Worm (Caenorhabditis elegans) whole organism, dauer: ENCODE data around the gene F41G4.7.
"Not testable (repeated sequence)": the region's sequence is repeated elsewhere in the genome, so short reads cannot be mapped to it uniquely, and the experiment has no call there.

Experiments used
- unc-62 ChIP-seq: sonication (generic microtip); optimal IDR thresholded peaks from 2 replicates; lab custom pipeline; 2017; ENCODE audit warnings: missing biosample characterization, missing genetic modification reagents, missing genetic modification characterization

The F41G4.7 gene

DNA sequence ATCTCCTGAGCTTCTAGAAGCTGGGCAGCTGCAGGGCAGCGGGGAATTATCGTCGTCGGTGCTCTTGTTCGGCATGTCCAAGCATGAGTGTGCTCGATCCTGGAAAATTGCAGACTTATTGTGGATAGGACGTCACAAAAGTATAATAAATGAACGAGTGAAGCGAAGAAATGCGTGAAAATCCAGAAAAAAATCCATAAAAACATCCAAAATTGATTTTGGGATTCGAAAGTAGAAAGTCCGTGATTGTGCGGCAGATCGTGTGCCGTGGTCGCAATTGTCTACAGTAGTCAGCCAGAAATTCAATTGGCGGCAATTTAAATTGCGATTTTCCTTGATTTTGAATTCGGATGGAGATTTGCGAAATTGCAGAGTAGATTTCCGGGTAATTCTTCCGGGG, at the start of gene F41G4.7:
Gene F41G4.7, minus strand, starts transcription at position 101 of the 400 bp plus-strand sequence.
- no peak for TF ChIP-seq unc-62 (GFP tag; lab: Kevin White, UChicago)

DNA sequence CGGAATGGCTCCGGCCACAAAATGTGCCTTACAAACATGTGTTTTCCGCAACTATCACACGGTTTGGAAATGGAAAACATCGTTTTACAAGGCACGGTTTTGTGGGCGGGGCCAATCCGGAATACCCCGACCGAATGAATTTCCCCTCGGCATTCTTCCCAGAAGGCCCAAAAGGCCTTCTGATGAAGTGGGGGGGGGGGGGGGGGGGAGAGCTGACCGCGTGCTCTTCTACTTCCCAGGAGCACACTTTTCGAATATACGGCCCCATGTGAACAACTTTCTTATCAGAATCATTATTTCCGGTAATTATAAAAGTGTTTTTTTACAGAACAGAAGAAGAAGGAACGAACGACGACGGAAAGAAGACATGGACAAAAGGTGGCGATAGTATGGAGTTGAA, 47.9 kb upstream of the F41G4.7 start:
- TF ChIP-seq unc-62 (GFP tag; lab: Kevin White, UChicago) = no peak

ce11 chrX:16883426-16883825, 47.2 kb upstream of the F41G4.7 start, which contains the start of gene Y13C8A.1:
Gene Y13C8A.1 (plus strand): TSS chrX:16883726.
- not testable (repeated sequence) for TF ChIP-seq unc-62 (GFP tag; lab: Kevin White, UChicago)

- TF ChIP-seq unc-62 (GFP tag; lab: Kevin White, UChicago) = no peak
These were observed 44.2 kb upstream of the F41G4.7 start, which contains the start of gene acs-9 for ce11 chrX:16880426-16880825. Gene acs-9 (minus strand): TSS chrX:16880526.

ce11 chrX:16872446-16872962, 36.3 kb upstream of the F41G4.7 start, which contains the start of gene T20F7.1:
Gene T20F7.1 (plus strand): TSS chrX:16872912.
- no peak for TF ChIP-seq unc-62 (GFP tag; lab: Kevin White, UChicago)

DNA sequence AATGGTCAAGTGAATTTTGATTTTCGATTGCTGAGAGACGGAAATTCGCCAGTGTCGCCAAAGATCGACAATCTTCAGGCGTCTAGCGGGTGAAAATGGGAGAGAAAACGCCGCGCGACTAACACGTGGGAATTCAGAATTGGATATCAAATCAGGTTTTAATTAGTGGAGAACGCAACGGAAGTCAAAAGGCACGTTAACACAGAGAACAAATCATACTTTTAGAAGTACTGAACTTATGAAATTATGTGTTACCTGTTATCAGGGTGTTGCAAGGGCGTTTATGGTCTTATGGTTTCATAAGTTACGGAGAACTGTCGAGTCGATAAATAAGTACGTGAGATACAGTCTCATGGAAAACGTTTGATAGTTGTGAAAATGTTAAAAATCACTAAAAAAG, 35.2 kb upstream of the F41G4.7 start:
- no peak for TF ChIP-seq unc-62 (GFP tag; lab: Kevin White, UChicago)

DNA sequence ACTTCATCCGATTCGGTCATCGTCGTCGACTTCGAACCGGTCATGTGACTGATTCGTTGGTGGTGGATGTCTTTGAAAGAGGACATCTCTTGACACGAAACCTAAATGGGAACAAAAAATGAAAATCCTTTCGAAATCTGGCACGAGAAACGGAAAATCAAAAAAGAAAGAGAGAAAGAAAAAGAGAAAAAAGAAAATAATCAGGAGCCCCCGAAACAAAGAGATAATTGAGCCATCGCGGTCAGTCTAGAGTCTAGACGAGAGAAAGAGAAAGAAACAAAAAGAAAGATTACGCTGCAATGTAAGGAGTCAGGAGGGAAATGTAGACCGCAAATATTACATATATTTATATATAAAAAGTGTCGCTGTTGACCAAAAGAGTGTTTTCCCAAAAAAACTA, 32.7 kb upstream of the F41G4.7 start, which contains the start of gene aakg-2:
Gene aakg-2, minus strand, starts transcription at position 101 of the 400 bp plus-strand sequence.
- TF ChIP-seq unc-62 (GFP tag; lab: Kevin White, UChicago) = no peak

ce11 chrX:16865675-16866074, 29.5 kb upstream of the F41G4.7 start:
- TF ChIP-seq unc-62 (GFP tag; lab: Kevin White, UChicago) = no peak

DNA sequence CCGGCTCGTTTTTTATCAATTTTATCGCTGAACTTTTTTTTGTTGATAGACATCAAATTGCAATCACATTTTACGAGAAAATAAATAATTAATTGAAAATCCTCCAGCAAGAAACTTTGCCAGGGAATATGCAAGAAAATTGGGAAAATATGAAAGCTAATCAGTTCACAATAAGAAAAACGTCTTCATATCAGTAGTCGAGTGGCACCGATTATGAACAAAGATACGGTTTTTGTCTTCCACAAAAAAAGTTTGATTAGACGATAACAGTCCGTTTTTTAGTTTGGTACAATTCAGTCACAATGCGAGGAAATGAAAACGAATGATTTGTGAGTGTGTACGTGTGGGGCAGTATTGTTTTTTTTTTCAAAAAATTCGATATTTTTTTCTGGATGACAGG, 28.8 kb upstream of the F41G4.7 start:
- no peak for TF ChIP-seq unc-62 (GFP tag; lab: Kevin White, UChicago)

ce11 chrX:16863320-16863719, 27.1 kb upstream of the F41G4.7 start:
- TF ChIP-seq unc-62 (GFP tag; lab: Kevin White, UChicago) = no peak

DNA sequence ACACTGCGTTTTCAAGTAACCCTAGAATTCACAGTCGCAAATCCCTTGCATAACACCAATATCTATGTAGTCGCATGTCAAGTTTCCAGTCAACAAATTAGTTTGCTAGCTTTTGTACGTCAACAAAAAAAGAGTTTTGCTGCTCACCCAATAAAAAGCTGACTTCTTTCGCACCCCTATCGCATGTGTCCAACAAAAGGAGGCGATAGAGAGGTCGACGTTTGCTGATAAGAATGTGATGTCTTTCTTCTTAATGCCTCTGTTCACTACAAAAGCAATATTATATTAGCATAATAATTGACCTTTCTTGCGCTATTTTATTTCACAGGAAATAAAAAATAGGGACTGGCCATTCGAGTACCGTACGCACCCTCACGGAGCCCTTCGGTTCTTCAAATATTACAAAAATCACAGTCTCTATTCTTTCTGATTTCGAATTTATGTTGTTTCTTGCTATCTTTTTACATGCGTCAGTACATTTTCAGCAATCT, 23.8 kb upstream of the F41G4.7 start, which contains the start of gene T20F7.3:
Gene T20F7.3, plus strand, starts transcription at position 441 of the 491 bp plus-strand sequence.
- no peak for TF ChIP-seq unc-62 (GFP tag; lab: Kevin White, UChicago)

ce11 chrX:16844924-16845323, 8.7 kb upstream of the F41G4.7 start, which contains the start of gene F41G4.8:
Gene F41G4.8 (minus strand): TSS chrX:16845024.
- no peak for TF ChIP-seq unc-62 (GFP tag; lab: Kevin White, UChicago)

DNA sequence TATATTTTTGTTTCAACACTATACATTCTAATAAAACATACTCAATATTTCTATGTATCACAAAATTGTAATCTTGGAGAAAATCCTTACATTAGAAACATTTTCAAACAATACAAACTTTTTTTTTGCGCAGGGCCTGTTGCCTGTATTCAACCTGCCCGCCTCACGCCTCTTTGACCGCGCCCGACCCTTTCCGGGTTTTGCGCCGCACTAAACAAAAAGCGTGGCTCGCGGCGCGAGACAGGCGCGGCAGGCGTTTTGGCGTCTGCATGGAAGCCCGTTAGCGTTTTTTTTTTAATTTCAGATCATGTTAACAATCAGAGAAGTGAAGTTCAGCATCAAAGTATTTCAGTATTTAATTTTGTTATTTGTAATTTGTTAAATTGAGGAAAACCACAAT, 6.7 kb upstream of the F41G4.7 start:
- no peak for TF ChIP-seq unc-62 (GFP tag; lab: Kevin White, UChicago)

ce11 chrX:16840738-16841137, 4.5 kb upstream of the F41G4.7 start, which contains the start of gene dyla-1:
Gene dyla-1 (plus strand): TSS chrX:16841038.
- no peak for TF ChIP-seq unc-62 (GFP tag; lab: Kevin White, UChicago)

DNA sequence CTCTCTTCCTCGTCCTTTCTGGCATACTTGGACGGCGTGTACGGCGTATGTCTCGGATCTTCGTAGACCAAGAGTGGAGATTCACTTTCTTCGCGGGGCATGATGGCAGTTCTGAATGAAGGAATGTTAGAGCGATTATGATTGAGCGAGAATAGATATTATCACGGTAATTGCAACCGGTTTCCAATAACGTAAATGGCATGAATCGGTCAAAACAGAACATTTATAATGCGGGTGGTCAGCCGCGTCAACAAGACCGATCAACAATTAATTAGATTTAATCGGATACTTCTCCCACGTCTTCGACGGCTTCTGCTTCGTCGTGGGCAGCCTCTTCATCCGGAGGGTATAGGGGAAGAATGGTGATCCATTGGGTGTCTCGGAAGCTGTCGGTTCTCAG, 1.5 kb downstream of the F41G4.7 start, which contains the start of gene F41G4.13:
Gene F41G4.13, minus strand, starts transcription at position 101 of the 400 bp plus-strand sequence.
- not testable (repeated sequence) for TF ChIP-seq unc-62 (GFP tag; lab: Kevin White, UChicago)

DNA sequence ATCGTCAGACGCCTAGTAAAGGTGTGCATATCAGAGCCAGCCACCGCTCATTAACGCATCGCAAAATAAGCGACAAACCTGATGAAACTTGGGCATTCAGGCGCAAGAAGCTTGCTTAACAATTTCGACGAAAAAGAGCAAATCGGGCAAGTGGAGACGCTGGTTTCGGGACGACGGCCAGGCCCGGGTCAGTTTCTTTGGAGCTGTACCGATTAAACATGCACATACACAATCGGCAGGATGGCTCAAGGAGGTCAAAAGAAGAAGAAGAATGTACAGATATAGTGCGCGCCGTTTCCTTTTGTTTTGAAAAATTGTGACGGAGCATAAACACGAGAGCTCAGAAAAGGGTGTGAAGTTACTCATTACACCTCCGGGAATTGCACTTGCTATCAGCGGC, 9.7 kb downstream of the F41G4.7 start:
- no peak for TF ChIP-seq unc-62 (GFP tag; lab: Kevin White, UChicago)

DNA sequence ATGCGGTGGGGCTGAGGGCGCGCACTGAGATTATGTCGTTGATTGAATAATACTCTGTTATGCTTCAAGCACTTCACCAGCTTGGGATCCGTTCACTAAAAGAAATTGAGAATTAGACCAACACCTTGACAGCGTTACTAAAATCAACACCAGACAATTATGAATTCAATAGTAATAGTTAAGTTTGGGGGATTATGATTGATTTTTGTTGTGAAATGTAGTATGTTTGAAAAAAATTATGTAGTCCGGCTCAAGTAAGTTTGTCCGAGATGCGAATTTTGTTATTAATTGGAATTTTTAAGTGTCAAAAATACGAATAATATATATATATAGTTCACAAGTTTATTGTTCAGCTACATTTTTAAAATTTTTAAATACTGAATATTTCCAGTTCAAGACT, 10.8 kb downstream of the F41G4.7 start, which contains the start of gene sto-5:
Gene sto-5, minus strand, starts transcription at position 101 of the 400 bp plus-strand sequence.
- no peak for TF ChIP-seq unc-62 (GFP tag; lab: Kevin White, UChicago)
